Fruit fly (Drosophila melanogaster) S2 (cell line): ENCODE measurements around the gene RpL36A.

Experiments used
- CG8478 ChIP-seq: fragments of >200 bp; optimal IDR thresholded peaks from 2 replicates; lab custom pipeline; 2018
- CTCF ChIP-seq, 2 experiments: fragments of >200 bp; optimal IDR thresholded peaks; 2 replicates each; lab custom pipeline; 2018

dm6 chr2L:8039688-8040087 lies 3.0 kb downstream of the RpL36A start, which contains the start of gene CG7367:
- no peak for TF ChIP-seq CTCF (optimal IDR thresholded peaks at IDR 0.05; lab: Kevin White, UChicago)
- no peak for TF ChIP-seq CG8478
